Worm (Caenorhabditis elegans) whole organism, young adult: ENCODE data around the gene ZK792.5.

Experiments
- B0019.2 ChIP-seq: fragments of 200-800 bp; sonication (Bioruptor generic); conservative IDR thresholded peaks from 2 replicates; pipeline ENCODE4 v1.3.6; 2022; ENCODE audit warnings: missing genetic modification reagents, missing genetic modification characterization, missing compliant biosample characterization
- F10E7.11 ChIP-seq: sonication (generic microtip); optimal IDR thresholded peaks from 2 replicates; lab custom pipeline; 2017; ENCODE audit warnings: mild to moderate bottlenecking, missing genetic modification characterization, moderate library complexity, missing compliant biosample characterization
- F49E8.2 ChIP-seq: sonication (generic microtip); optimal IDR thresholded peaks from 3 replicates; lab custom pipeline; 2017; ENCODE audit warnings: missing genetic modification characterization, mild to moderate bottlenecking, missing compliant biosample characterization, antibody characterized with exemption, moderate library complexity; ENCODE audit not compliant: insufficient read depth
- F57C9.4 ChIP-seq: sonication (generic microtip); optimal IDR thresholded peaks from 2 replicates; lab custom pipeline; 2017; ENCODE audit warnings: mild to moderate bottlenecking, missing genetic modification characterization, missing compliant biosample characterization
- Y67H2A.10 ChIP-seq: fragments of 200-800 bp; sonication (Bioruptor generic); conservative IDR thresholded peaks from 2 replicates; pipeline ENCODE4 v1.3.6; 2022; ENCODE audit warnings: missing genetic modification reagents, missing genetic modification characterization, missing compliant biosample characterization
- aptf-2 ChIP-seq: fragments of 200-800 bp; sonication (Bioruptor generic); conservative IDR thresholded peaks from 2 replicates; pipeline ENCODE4 v1.3.6; 2022; ENCODE audit warnings: missing genetic modification reagents, missing genetic modification characterization, missing compliant biosample characterization
- cebp-1 ChIP-seq, 2 experiments: fragments of 200-800 bp in 1 of 2; sonication (Bioruptor generic) in 1 of 2; sonication (generic microtip) in 1 of 2; IDR thresholded peaks in 1 of 2; optimal IDR thresholded peaks in 1 of 2; 2 replicates each; pipeline versions ENCODE4 v1.3.6 to Lab custom; 2017 to 2022; ENCODE audit warnings: missing compliant biosample characterization in 2 of 2, missing genetic modification characterization in 2 of 2, mild to moderate bottlenecking in 1 of 2, missing genetic modification reagents in 1 of 2, moderate library complexity in 1 of 2
- dpl-1 ChIP-seq: fragments of 150-350 bp; optimal IDR thresholded peaks from 2 replicates; lab custom pipeline; 2014; ENCODE audit warnings: missing biosample characterization, missing genetic modification reagents, missing genetic modification characterization
- efl-1 ChIP-seq: fragments of 150-350 bp; optimal IDR thresholded peaks from 2 replicates; lab custom pipeline; 2014; ENCODE audit warnings: missing biosample characterization, missing genetic modification reagents, missing genetic modification characterization
- hmg-20 ChIP-seq: fragments of 200-800 bp; sonication (Bioruptor generic); IDR thresholded peaks from 2 replicates; pipeline ENCODE4 v1.3.6; 2022; ENCODE audit warnings: missing genetic modification reagents, missing genetic modification characterization, missing compliant biosample characterization
- madf-10 ChIP-seq: sonication (generic microtip); optimal IDR thresholded peaks from 2 replicates; lab custom pipeline; 2016; ENCODE audit warnings: mild to moderate bottlenecking, missing genetic modification characterization, missing compliant biosample characterization
- snpc-4 ChIP-seq, 5 experiments: fragments of 150-350 bp in 1 of 5; sonication (generic microtip) in 4 of 5; optimal IDR thresholded peaks; 2 replicates each; lab custom pipeline; 2014 to 2018; ENCODE audit warnings: missing genetic modification characterization in 5 of 5, missing biosample characterization in 3 of 5, antibody characterized with exemption in 2 of 5, mild to moderate bottlenecking in 2 of 5, missing compliant biosample characterization in 2 of 5, missing genotype in 2 of 5, moderate library complexity in 2 of 5, missing genetic modification reagents in 1 of 5
- tbp1 ChIP-seq: fragments of 200-800 bp; sonication (Bioruptor generic); optimal IDR thresholded peaks from 2 replicates; lab custom pipeline; 2018; ENCODE audit warnings: mild to moderate bottlenecking, missing genetic modification characterization, missing compliant biosample characterization
- unc-62 ChIP-seq: fragments of 150-350 bp; optimal IDR thresholded peaks from 2 replicates; lab custom pipeline; 2014; ENCODE audit warnings: missing biosample characterization, missing genetic modification reagents, missing genetic modification characterization

- TF ChIP-seq dpl-1 = no peak
- TF ChIP-seq aptf-2 (GFP tag; lab: Robert Waterston, UW) = no peak
- TF ChIP-seq tbp1 (GFP tag; lab: Kevin White, UChicago) = no peak
- no peak for TF ChIP-seq unc-62
- TF ChIP-seq hmg-20 (GFP tag; lab: Robert Waterston, UW) = no peak
- no peak for TF ChIP-seq efl-1 (GFP tag; lab: Kevin White, UChicago)
- no peak for TF ChIP-seq F49E8.2 (tag; lab: Kevin White, UChicago)
- TF ChIP-seq madf-10 = no peak
- no peak for TF ChIP-seq Y67H2A.10 (GFP tag; lab: Robert Waterston, UW)
- TF ChIP-seq F57C9.4 = no peak
- no peak for TF ChIP-seq cebp-1 (GFP tag; IDR thresholded peaks at IDR 0.05; lab: Robert Waterston, UW)
- peak; percentile 22 for TF ChIP-seq cebp-1 (tag; optimal IDR thresholded peaks at IDR 0.05; lab: Kevin White, UChicago)
- TF ChIP-seq B0019.2 (GFP tag; lab: Robert Waterston, UW) = no peak
- TF ChIP-seq snpc-4 (GFP tag; optimal IDR thresholded peaks at IDR 0.05; lab: Kevin White, UChicago) = no peak
- TF ChIP-seq snpc-4 (tag; optimal IDR thresholded peaks at IDR 0.05; lab: Kevin White, UChicago) = peak in 1 of 4 experiments; percentile 25
- no peak for TF ChIP-seq F10E7.11
Observed at ce11 chrIV:11691524-11691923, 3.6 kb upstream of the ZK792.5 start.
